Worm (Caenorhabditis elegans) whole organism, young adult: ENCODE results near the gene str-249.

ENCODE experiments used
- B0261.1 ChIP-seq: sonication (generic microtip); optimal IDR thresholded peaks from 2 replicates; lab custom pipeline; 2016; ENCODE audit warnings: mild to moderate bottlenecking, missing genetic modification characterization, moderate library complexity, missing compliant biosample characterization
- B0336.3 ChIP-seq: fragments of 200-800 bp; sonication (Bioruptor generic); IDR thresholded peaks from 2 replicates; pipeline ENCODE4 v1.3.6; 2022; ENCODE audit warnings: missing genetic modification characterization, missing compliant biosample characterization
- C06A6.2 ChIP-seq: fragments of 200-800 bp; sonication (Bioruptor generic); conservative IDR thresholded peaks from 2 replicates; pipeline ENCODE4 v1.3.6; 2022; ENCODE audit warnings: missing genetic modification characterization, missing compliant biosample characterization
- C17E4.6 ChIP-seq: fragments of 200-800 bp; sonication (Bioruptor generic); IDR thresholded peaks from 2 replicates; pipeline ENCODE4 v1.3.6; 2022; ENCODE audit warnings: missing genetic modification reagents, missing genetic modification characterization, missing compliant biosample characterization
- F23B12.7 ChIP-seq: sonication (generic microtip); optimal IDR thresholded peaks from 2 replicates; lab custom pipeline; 2017; ENCODE audit warnings: missing genetic modification characterization, mild to moderate bottlenecking, missing compliant biosample characterization, antibody characterized with exemption, moderate library complexity; ENCODE audit not compliant: insufficient read depth
- F33H1.4 ChIP-seq: fragments of 200-800 bp; sonication (Bioruptor generic); IDR thresholded peaks from 2 replicates; pipeline ENCODE4 v1.3.6; 2022; ENCODE audit warnings: missing genetic modification reagents, missing genetic modification characterization, missing compliant biosample characterization
- F39B2.1 ChIP-seq: fragments of 200-800 bp; sonication (Bioruptor generic); IDR thresholded peaks from 2 replicates; pipeline ENCODE4 v1.3.6; 2022; ENCODE audit warnings: missing genetic modification reagents, missing genetic modification characterization, missing compliant biosample characterization
- F52B5.7 ChIP-seq: sonication (generic microtip); optimal IDR thresholded peaks from 2 replicates; lab custom pipeline; 2016; ENCODE audit warnings: mild to moderate bottlenecking, missing genetic modification characterization, missing compliant biosample characterization
- Y53F4B.3 ChIP-seq: fragments of 200-800 bp; sonication (Bioruptor generic); IDR thresholded peaks from 2 replicates; pipeline ENCODE4 v1.3.6; 2022; ENCODE audit warnings: missing genetic modification reagents, missing genetic modification characterization, missing compliant biosample characterization
- Y67H2A.10 ChIP-seq: fragments of 200-800 bp; sonication (Bioruptor generic); conservative IDR thresholded peaks from 2 replicates; pipeline ENCODE4 v1.3.6; 2022; ENCODE audit warnings: missing genetic modification reagents, missing genetic modification characterization, missing compliant biosample characterization
- aptf-2 ChIP-seq: fragments of 200-800 bp; sonication (Bioruptor generic); conservative IDR thresholded peaks from 2 replicates; pipeline ENCODE4 v1.3.6; 2022; ENCODE audit warnings: missing genetic modification reagents, missing genetic modification characterization, missing compliant biosample characterization
- atf-7 ChIP-seq: sonication (generic microtip); optimal IDR thresholded peaks from 2 replicates; lab custom pipeline; 2017; ENCODE audit warnings: mild to moderate bottlenecking, missing genetic modification characterization, missing compliant biosample characterization
- cebp-1 ChIP-seq, 2 experiments: fragments of 200-800 bp in 1 of 2; sonication (Bioruptor generic) in 1 of 2; sonication (generic microtip) in 1 of 2; IDR thresholded peaks in 1 of 2; optimal IDR thresholded peaks in 1 of 2; 2 replicates each; pipeline versions ENCODE4 v1.3.6 to Lab custom; 2017 to 2022; ENCODE audit warnings: missing compliant biosample characterization in 2 of 2, missing genetic modification characterization in 2 of 2, mild to moderate bottlenecking in 1 of 2, missing genetic modification reagents in 1 of 2, moderate library complexity in 1 of 2
- ceh-100 ChIP-seq: fragments of 200-800 bp; sonication (Bioruptor generic); IDR thresholded peaks from 2 replicates; pipeline ENCODE4 v1.3.6; 2022; ENCODE audit warnings: missing genetic modification reagents, missing genetic modification characterization, missing compliant biosample characterization
- ceh-91 ChIP-seq: fragments of 200-800 bp; sonication (Bioruptor generic); IDR thresholded peaks from 2 replicates; pipeline ENCODE4 v1.3.6; 2022; ENCODE audit warnings: missing genetic modification reagents, missing genetic modification characterization, missing compliant biosample characterization
- die-1 ChIP-seq: sonication (generic microtip); optimal IDR thresholded peaks from 2 replicates; lab custom pipeline; 2016; ENCODE audit warnings: missing genotype, mild to moderate bottlenecking, missing genetic modification characterization, missing compliant biosample characterization
- dpff-1 ChIP-seq: sonication (generic microtip); optimal IDR thresholded peaks from 2 replicates; lab custom pipeline; 2017; ENCODE audit warnings: mild to moderate bottlenecking, missing genetic modification characterization, missing compliant biosample characterization
- dpl-1 ChIP-seq: fragments of 150-350 bp; optimal IDR thresholded peaks from 2 replicates; lab custom pipeline; 2014; ENCODE audit warnings: missing biosample characterization, missing genetic modification reagents, missing genetic modification characterization
- egrh-3 ChIP-seq: fragments of 200-800 bp; sonication (Bioruptor generic); IDR thresholded peaks from 2 replicates; pipeline ENCODE4 v1.3.6; 2022; ENCODE audit warnings: missing genetic modification reagents, missing genetic modification characterization, missing compliant biosample characterization
- ets-4 ChIP-seq: fragments of 200-800 bp; sonication (Bioruptor generic); optimal IDR thresholded peaks from 2 replicates; lab custom pipeline; 2018; ENCODE audit warnings: mild to moderate bottlenecking, missing genetic modification characterization, missing compliant biosample characterization
- fkh-3 ChIP-seq: sonication (generic microtip); optimal IDR thresholded peaks from 2 replicates; lab custom pipeline; 2016; ENCODE audit warnings: mild to moderate bottlenecking, missing genetic modification characterization, missing compliant biosample characterization
- him-1 ChIP-seq: sonication (generic microtip); optimal IDR thresholded peaks from 2 replicates; lab custom pipeline; 2016; ENCODE audit warnings: missing genotype, missing genetic modification reagents, missing genetic modification characterization, missing compliant biosample characterization
- hlh-12 ChIP-seq: sonication (generic microtip); optimal IDR thresholded peaks from 2 replicates; lab custom pipeline; 2016; ENCODE audit warnings: missing genetic modification characterization, missing compliant biosample characterization
- hmg-1.2 ChIP-seq: fragments of 200-800 bp; sonication (Bioruptor generic); IDR thresholded peaks from 2 replicates; pipeline ENCODE4 v1.3.6; 2022; ENCODE audit warnings: missing genetic modification reagents, missing genetic modification characterization, missing compliant biosample characterization
- hrde-1 ChIP-seq: sonication (generic microtip); optimal IDR thresholded peaks from 2 replicates; lab custom pipeline; 2016; ENCODE audit warnings: missing genetic modification characterization, mild to moderate bottlenecking, missing compliant biosample characterization, moderate library complexity, missing genotype, missing genetic modification reagents, borderline replicate concordance
- hsf-1 ChIP-seq: fragments of 200-800 bp; sonication (Bioruptor generic); IDR thresholded peaks from 2 replicates; pipeline ENCODE4 v1.3.6; 2022; ENCODE audit warnings: missing genetic modification reagents, missing genetic modification characterization, missing compliant biosample characterization
- lag-1 ChIP-seq: fragments of 200-800 bp; sonication (Bioruptor generic); IDR thresholded peaks from 2 replicates; pipeline ENCODE4 v1.3.6; 2022; ENCODE audit warnings: missing genetic modification reagents, missing genetic modification characterization, missing compliant biosample characterization
- lin-40 ChIP-seq: sonication (generic microtip); optimal IDR thresholded peaks from 2 replicates; lab custom pipeline; 2016; ENCODE audit warnings: missing genetic modification characterization, mild to moderate bottlenecking, missing compliant biosample characterization, missing genotype, missing genetic modification reagents
- lin-54 ChIP-seq: fragments of 200-800 bp; sonication (Bioruptor generic); optimal IDR thresholded peaks from 2 replicates; lab custom pipeline; 2018; ENCODE audit warnings: mild to moderate bottlenecking, missing genetic modification characterization, missing compliant biosample characterization
- lir-1 ChIP-seq: fragments of 200-800 bp; sonication (Bioruptor generic); conservative IDR thresholded peaks from 2 replicates; pipeline ENCODE4 v1.3.6; 2022; ENCODE audit warnings: missing genetic modification reagents, missing genetic modification characterization, missing compliant biosample characterization
- lsy-27 ChIP-seq: sonication (generic microtip); optimal IDR thresholded peaks from 2 replicates; lab custom pipeline; 2017; ENCODE audit warnings: missing genetic modification characterization, mild to moderate bottlenecking, missing compliant biosample characterization, antibody characterized with exemption, missing genotype, borderline replicate concordance; ENCODE audit not compliant: insufficient read depth
- madf-3 ChIP-seq: fragments of 200-800 bp; sonication (Bioruptor generic); IDR thresholded peaks from 2 replicates; pipeline ENCODE4 v1.3.6; 2022; ENCODE audit warnings: missing genetic modification reagents, missing genetic modification characterization, missing compliant biosample characterization
- mcd-1 ChIP-seq: fragments of 200-800 bp; sonication (Bioruptor generic); IDR thresholded peaks from 2 replicates; pipeline ENCODE4 v1.3.6; 2022; ENCODE audit warnings: missing genetic modification reagents, missing genetic modification characterization, missing compliant biosample characterization
- nfya-2 ChIP-seq: fragments of 200-800 bp; sonication (Bioruptor generic); IDR thresholded peaks from 2 replicates; pipeline ENCODE4 v1.3.6; 2022; ENCODE audit warnings: missing genetic modification reagents, missing genetic modification characterization, missing compliant biosample characterization
- nhr-27 ChIP-seq: fragments of 200-800 bp; sonication (Bioruptor generic); optimal IDR thresholded peaks from 2 replicates; lab custom pipeline; 2018; ENCODE audit warnings: mild to moderate bottlenecking, missing genetic modification characterization, moderate library complexity, missing compliant biosample characterization
- nhr-80 ChIP-seq: sonication (generic microtip); optimal IDR thresholded peaks from 2 replicates; lab custom pipeline; 2016; ENCODE audit warnings: missing genetic modification characterization, missing compliant biosample characterization
- nhr-90 ChIP-seq: sonication (generic microtip); optimal IDR thresholded peaks from 2 replicates; lab custom pipeline; 2016; ENCODE audit warnings: missing genotype, mild to moderate bottlenecking, missing genetic modification characterization, missing compliant biosample characterization
- pbrm-1 ChIP-seq: fragments of 200-800 bp; sonication (Bioruptor generic); IDR thresholded peaks from 2 replicates; pipeline ENCODE4 v1.3.6; 2022; ENCODE audit warnings: missing genetic modification reagents, missing genetic modification characterization, missing compliant biosample characterization
- repo-1 ChIP-seq: sonication (generic microtip); optimal IDR thresholded peaks from 2 replicates; lab custom pipeline; 2017; ENCODE audit warnings: mild to moderate bottlenecking, missing genetic modification characterization, missing compliant biosample characterization
- sea-2 ChIP-seq: fragments of 200-800 bp; sonication (Bioruptor generic); IDR thresholded peaks from 2 replicates; pipeline ENCODE4 v1.3.6; 2022; ENCODE audit warnings: missing genetic modification characterization, missing compliant biosample characterization
- sptf-2 ChIP-seq: fragments of 200-800 bp; sonication (Bioruptor generic); optimal IDR thresholded peaks from 2 replicates; lab custom pipeline; 2018; ENCODE audit warnings: mild to moderate bottlenecking, missing genetic modification characterization, missing compliant biosample characterization
- tlf-1 ChIP-seq: fragments of 200-800 bp; sonication (Bioruptor generic); optimal IDR thresholded peaks from 2 replicates; lab custom pipeline; 2018; ENCODE audit warnings: mild to moderate bottlenecking, missing genetic modification characterization, missing compliant biosample characterization
- xnd-1 ChIP-seq: sonication (generic microtip); optimal IDR thresholded peaks from 2 replicates; lab custom pipeline; 2016; ENCODE audit warnings: missing genotype, missing genetic modification reagents, missing genetic modification characterization, missing compliant biosample characterization
- ztf-18 ChIP-seq: sonication (generic microtip); optimal IDR thresholded peaks from 2 replicates; lab custom pipeline; 2016; ENCODE audit warnings: missing genotype, mild to moderate bottlenecking, missing genetic modification characterization, missing compliant biosample characterization
- ztf-22 ChIP-seq: fragments of 200-800 bp; sonication (Bioruptor generic); optimal IDR thresholded peaks from 2 replicates; lab custom pipeline; 2018; ENCODE audit warnings: mild to moderate bottlenecking, missing genetic modification characterization, moderate library complexity, missing compliant biosample characterization
- ztf-25 ChIP-seq: fragments of 200-800 bp; sonication (Bioruptor generic); IDR thresholded peaks from 2 replicates; pipeline ENCODE4 v1.3.6; 2022; ENCODE audit warnings: missing genetic modification reagents, missing genetic modification characterization, missing compliant biosample characterization
- ztf-26 ChIP-seq: sonication (generic microtip); optimal IDR thresholded peaks from 2 replicates; lab custom pipeline; 2017; ENCODE audit warnings: missing genetic modification characterization, missing compliant biosample characterization
- ztf-6 ChIP-seq: fragments of 200-800 bp; sonication (Bioruptor generic); IDR thresholded peaks from 2 replicates; pipeline ENCODE4 v1.3.6; 2022; ENCODE audit warnings: missing genetic modification reagents, missing genetic modification characterization, missing compliant biosample characterization

str-249 gene

DNA sequence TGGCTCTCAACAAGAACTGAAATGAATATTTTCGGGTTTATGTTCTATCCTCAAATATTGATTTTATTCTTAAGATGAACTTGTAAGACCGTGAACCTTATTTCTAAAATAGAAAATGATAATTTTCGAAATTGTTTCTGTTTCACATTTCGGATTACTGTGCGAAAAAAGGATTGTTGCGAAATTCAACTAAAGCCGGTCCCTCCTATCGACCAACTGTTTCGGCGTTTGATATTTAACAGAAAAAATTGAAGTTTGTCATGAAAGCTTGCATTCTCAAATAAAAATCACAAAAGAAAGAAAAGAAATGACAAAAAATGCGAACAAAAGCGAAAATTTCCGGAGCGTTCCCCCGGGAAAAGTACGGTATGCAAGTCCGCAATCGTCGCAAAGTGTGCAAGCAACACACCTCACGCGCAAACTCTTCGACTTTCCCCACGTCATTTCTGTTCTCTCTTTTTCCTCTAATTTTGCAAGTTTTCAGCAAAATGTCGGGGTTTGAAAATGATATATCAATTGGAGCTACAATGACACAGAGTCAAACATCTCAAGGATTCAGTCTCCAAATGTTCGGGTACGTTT is 37.5 kb downstream of the str-249 start, which contains the start of gene C34D4.4:
TSS of gene C34D4.4 (plus strand) at position 342 of the 582 bp plus-strand sequence.
- TF ChIP-seq ztf-25 (GFP tag; lab: Robert Waterston, UW): no peak
- TF ChIP-seq F23B12.7: no peak
- no peak for TF ChIP-seq F52B5.7 (tag; lab: Kevin White, UChicago)
- no peak for TF ChIP-seq C17E4.6 (GFP tag; lab: Robert Waterston, UW)
- no peak for TF ChIP-seq nhr-27 (tag; lab: Kevin White, UChicago)
- TF ChIP-seq lir-1 (GFP tag; lab: Robert Waterston, UW): no peak
- TF ChIP-seq atf-7 (tag; lab: Kevin White, UChicago): no peak
- no peak for TF ChIP-seq ets-4 (GFP tag; lab: Kevin White, UChicago)
- TF ChIP-seq repo-1 (tag; lab: Kevin White, UChicago): no peak
- no peak for TF ChIP-seq nhr-90
- no peak for TF ChIP-seq hrde-1
- no peak for TF ChIP-seq lin-40
- no peak for TF ChIP-seq hlh-12
- TF ChIP-seq hsf-1 (GFP tag; lab: Robert Waterston, UW): 0 out of 2 replicates have a peak, but pooled peaks have one; percentile 55
- no peak for TF ChIP-seq B0261.1 (tag; lab: Kevin White, UChicago)
- peak; percentile 52 for TF ChIP-seq ceh-91 (GFP tag; lab: Robert Waterston, UW)
- TF ChIP-seq lin-54: peak; percentile 27
- no peak for TF ChIP-seq ztf-6
- TF ChIP-seq die-1 (tag; lab: Kevin White, UChicago): no peak
- TF ChIP-seq hmg-1.2 (GFP tag; lab: Robert Waterston, UW): peak; percentile 14; the same call in 1 of the 2 replicates
- no peak for TF ChIP-seq xnd-1
- TF ChIP-seq fkh-3 (tag; lab: Kevin White, UChicago): no peak
- no peak for TF ChIP-seq him-1
- no peak for TF ChIP-seq ztf-22
- TF ChIP-seq C06A6.2: no peak
- TF ChIP-seq sptf-2 (GFP tag; lab: Kevin White, UChicago): no peak
- no peak for TF ChIP-seq Y53F4B.3 (GFP tag; lab: Robert Waterston, UW)
- no peak for TF ChIP-seq Y67H2A.10 (GFP tag; lab: Robert Waterston, UW)
- no peak for TF ChIP-seq tlf-1 (GFP tag; lab: Kevin White, UChicago)
- TF ChIP-seq dpff-1 (tag; lab: Kevin White, UChicago): no peak
- no peak for TF ChIP-seq ztf-18 (tag; lab: Kevin White, UChicago)
- TF ChIP-seq ceh-100 (GFP tag; lab: Robert Waterston, UW): no peak
- 0 out of 2 replicates have a peak, but pooled peaks have one; percentile 9 for TF ChIP-seq mcd-1
- peak; percentile 36; the same call in 1 of the 2 replicates for TF ChIP-seq F33H1.4 (GFP tag; lab: Robert Waterston, UW)
- no peak for TF ChIP-seq madf-3 (GFP tag; lab: Robert Waterston, UW)
- 0 out of 2 replicates have a peak, but pooled peaks have one; percentile 21 for TF ChIP-seq pbrm-1 (GFP tag; lab: Robert Waterston, UW)
- TF ChIP-seq F39B2.1 (GFP tag; lab: Robert Waterston, UW): no peak
- TF ChIP-seq B0336.3 (GFP tag; lab: Robert Waterston, UW): no peak
- no peak for TF ChIP-seq sea-2 (GFP tag; lab: Robert Waterston, UW)
- peak; percentile 21 for TF ChIP-seq dpl-1
- TF ChIP-seq cebp-1 (GFP tag; IDR thresholded peaks at IDR 0.05; lab: Robert Waterston, UW): peak; percentile 60; the same call in 1 of the 2 replicates
- TF ChIP-seq cebp-1 (tag; optimal IDR thresholded peaks at IDR 0.05; lab: Kevin White, UChicago): peak; percentile 94
- no peak for TF ChIP-seq lag-1
- no peak for TF ChIP-seq egrh-3 (GFP tag; lab: Robert Waterston, UW)
- no peak for TF ChIP-seq ztf-26 (tag; lab: Kevin White, UChicago)
- no peak for TF ChIP-seq nfya-2 (GFP tag; lab: Robert Waterston, UW)
- no peak for TF ChIP-seq lsy-27
- TF ChIP-seq aptf-2 (GFP tag; lab: Robert Waterston, UW): peak; percentile 93
- TF ChIP-seq nhr-80 (tag; lab: Kevin White, UChicago): no peak
